Worm (Caenorhabditis elegans): Measurements from ENCODE around the gene C29F4.3.

DNA sequence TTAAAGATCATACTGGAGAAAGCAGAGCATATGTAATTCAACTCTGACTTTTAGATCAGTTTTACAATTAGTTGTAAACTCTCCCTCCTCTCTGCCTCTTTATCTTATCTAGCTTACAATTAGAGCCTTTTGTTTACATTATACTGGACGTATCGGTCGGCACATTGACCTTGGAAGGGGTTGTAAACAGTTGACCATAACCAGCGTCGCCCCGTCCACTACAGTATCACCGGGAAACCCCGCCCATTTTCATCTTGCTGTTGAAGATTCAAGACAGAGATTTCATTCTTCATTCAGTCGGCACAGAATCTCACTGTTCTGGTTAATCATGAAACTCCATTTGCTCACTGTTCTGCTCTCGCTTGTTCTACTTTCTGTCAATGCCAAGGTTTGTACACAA, 37.0 kb downstream of the C29F4.3 start, which contains the start of gene sdz-27:
- TF ChIP-seq ztf-6 (GFP tag; IDR thresholded peaks at IDR 0.05) (no peak), hsf-1 (GFP tag; IDR thresholded peaks at IDR 0.05) (no peak), ztf-25 (GFP tag; IDR thresholded peaks at IDR 0.05) (no peak), F57C9.4 (tag; optimal IDR thresholded peaks at IDR 0.05) (no peak)
